Fruit fly (Drosophila melanogaster) whole organism, embryonic: ENCODE data around the gene cu.

Experiments used
- Bdp1 ChIP-seq: fragments of 200-800 bp; sonication (Bioruptor generic); optimal IDR thresholded peaks from 3 replicates; lab custom pipeline; 2016; ENCODE audit warnings: missing biosample characterization, missing genetic modification characterization
- CG10366 ChIP-seq: fragments of 200-800 bp; sonication (Bioruptor generic); IDR thresholded peaks from 2 replicates; pipeline ENCODE4 v1.3.6; 2022; ENCODE audit warnings: missing biosample characterization, missing genetic modification characterization
- CG11560 ChIP-seq: fragments of 200-800 bp; sonication (Bioruptor generic); IDR thresholded peaks from 3 replicates; pipeline ENCODE4 v1.3.6; 2022; ENCODE audit warnings: missing biosample characterization, missing genetic modification characterization
- CG11723 ChIP-seq: fragments of 200-800 bp; sonication (Bioruptor generic); optimal IDR thresholded peaks from 2 replicates; lab custom pipeline; 2017; ENCODE audit warnings: missing biosample characterization, mild to moderate bottlenecking, missing genetic modification characterization
- CG12391 ChIP-seq: fragments of 200-800 bp; sonication (Bioruptor generic); optimal IDR thresholded peaks from 3 replicates; lab custom pipeline; 2018; ENCODE audit warnings: missing biosample characterization, mild to moderate bottlenecking, missing genetic modification characterization, moderate library complexity
- CG12744 ChIP-seq: fragments of 200-800 bp; sonication (Bioruptor generic); optimal IDR thresholded peaks from 2 replicates; lab custom pipeline; 2016; ENCODE audit warnings: missing biosample characterization, missing genetic modification characterization
- CG13775 ChIP-seq: fragments of 200-800 bp; sonication (Bioruptor generic); optimal IDR thresholded peaks from 3 replicates; lab custom pipeline; 2017; ENCODE audit warnings: missing biosample characterization, mild to moderate bottlenecking, missing genetic modification characterization
- CG1603 ChIP-seq: fragments of 200-800 bp; sonication (Bioruptor generic); optimal IDR thresholded peaks from 2 replicates; lab custom pipeline; 2019; ENCODE audit warnings: missing biosample characterization, mild to moderate bottlenecking, missing genetic modification characterization, moderate library complexity
- CG17385 ChIP-seq: fragments of 200-800 bp; sonication (Bioruptor generic); optimal IDR thresholded peaks from 3 replicates; lab custom pipeline; 2018; ENCODE audit warnings: missing biosample characterization, mild to moderate bottlenecking, missing genetic modification characterization
- CG18764 ChIP-seq: fragments of 200-800 bp; sonication (Bioruptor generic); optimal IDR thresholded peaks from 3 replicates; lab custom pipeline; 2016; ENCODE audit warnings: missing biosample characterization, missing genetic modification characterization
- CG2116 ChIP-seq: fragments of 200-800 bp; sonication (Bioruptor generic); optimal IDR thresholded peaks from 3 replicates; lab custom pipeline; 2018; ENCODE audit warnings: missing biosample characterization, mild to moderate bottlenecking, missing genetic modification characterization
- CG2199 ChIP-seq: fragments of 200-800 bp; sonication (Bioruptor generic); IDR thresholded peaks from 3 replicates; pipeline ENCODE4 v1.3.6; 2022; ENCODE audit warnings: missing biosample characterization, missing genetic modification characterization
- CG32532 ChIP-seq: fragments of 200-800 bp; sonication (Bioruptor generic); IDR thresholded peaks from 2 replicates; pipeline ENCODE4 v1.3.6; 2022; ENCODE audit warnings: missing biosample characterization, missing genetic modification characterization
- CG34376 ChIP-seq: fragments of 200-800 bp; sonication (Bioruptor generic); optimal IDR thresholded peaks from 2 replicates; lab custom pipeline; 2018; ENCODE audit warnings: missing biosample characterization, mild to moderate bottlenecking, missing genetic modification characterization
- CG34422 ChIP-seq: fragments of 200-800 bp; sonication (Bioruptor generic); IDR thresholded peaks from 3 replicates; pipeline ENCODE4 v1.3.6; 2022; ENCODE audit warnings: missing biosample characterization, missing genetic modification characterization
- CG4328 ChIP-seq: fragments of 200-800 bp; sonication (Bioruptor generic); optimal IDR thresholded peaks from 3 replicates; lab custom pipeline; 2017; ENCODE audit warnings: missing biosample characterization, missing genetic modification reagents, missing genetic modification characterization
- CG4617 ChIP-seq: fragments of 200-800 bp; sonication (Bioruptor generic); optimal IDR thresholded peaks from 3 replicates; lab custom pipeline; 2016; ENCODE audit warnings: missing biosample characterization, missing genetic modification characterization, borderline replicate concordance
- CG4854 ChIP-seq: fragments of 200-800 bp; sonication (Bioruptor generic); optimal IDR thresholded peaks from 2 replicates; lab custom pipeline; 2016; ENCODE audit warnings: missing biosample characterization, missing genetic modification characterization, inconsistent platforms
- CG6689 ChIP-seq: fragments of 200-800 bp; sonication (Bioruptor generic); IDR thresholded peaks from 2 replicates; pipeline ENCODE4 v1.3.6; 2022; ENCODE audit warnings: missing biosample characterization, missing genetic modification characterization
- CG7987 ChIP-seq: fragments of 200-800 bp; sonication (Bioruptor generic); optimal IDR thresholded peaks from 2 replicates; lab custom pipeline; 2018; ENCODE audit warnings: missing biosample characterization, mild to moderate bottlenecking, missing genetic modification characterization, moderate library complexity
- CG8388 ChIP-seq: fragments of 200-800 bp; sonication (Bioruptor generic); optimal IDR thresholded peaks from 2 replicates; lab custom pipeline; 2019; ENCODE audit warnings: missing biosample characterization, mild to moderate bottlenecking, missing genetic modification characterization, moderate library complexity
- CG8924 ChIP-seq: fragments of 200-800 bp; optimal IDR thresholded peaks from 3 replicates; lab custom pipeline; 2019; ENCODE audit warnings: missing biosample characterization, mild to moderate bottlenecking, missing genetic modification characterization, moderate library complexity
- CG9727 ChIP-seq: fragments of 200-800 bp; sonication (Bioruptor generic); optimal IDR thresholded peaks from 3 replicates; lab custom pipeline; 2017; ENCODE audit warnings: missing biosample characterization, mild to moderate bottlenecking, missing genetic modification characterization
- Dbx ChIP-seq: fragments of 200-800 bp; sonication (Bioruptor generic); IDR thresholded peaks from 3 replicates; pipeline ENCODE4 v1.3.6; 2022; ENCODE audit warnings: missing biosample characterization, missing genetic modification characterization
- Ets65A ChIP-seq: fragments of 200-800 bp; sonication (Bioruptor generic); peaks from one replicate; lab custom pipeline; 2016; ENCODE audit warnings: missing biosample characterization, missing genetic modification characterization
- Hr39 ChIP-seq: fragments of >200 bp; optimal IDR thresholded peaks from 2 replicates; lab custom pipeline; 2017
- MTF-1 ChIP-seq: fragments of 200-800 bp; sonication (Bioruptor generic); optimal IDR thresholded peaks from 2 replicates; lab custom pipeline; 2018; ENCODE audit warnings: missing biosample characterization, mild to moderate bottlenecking, missing genetic modification characterization, borderline replicate concordance
- Mes4 ChIP-seq: fragments of 200-800 bp; sonication (Bioruptor generic); optimal IDR thresholded peaks from 2 replicates; lab custom pipeline; 2016; ENCODE audit warnings: missing biosample characterization, missing genetic modification characterization
- Rfx ChIP-seq: fragments of 200-800 bp; sonication (Bioruptor generic); IDR thresholded peaks from 2 replicates; pipeline ENCODE4 v1.3.6; 2022; ENCODE audit warnings: missing biosample characterization, missing genetic modification characterization
- Sin3A ChIP-seq: fragments of >200 bp; optimal IDR thresholded peaks from 2 replicates; lab custom pipeline; 2018
- Sry-β ChIP-seq: fragments of 200-800 bp; sonication (Bioruptor generic); optimal IDR thresholded peaks from 2 replicates; lab custom pipeline; 2018; ENCODE audit warnings: missing biosample characterization, mild to moderate bottlenecking, missing genetic modification characterization, moderate library complexity
- Taf1 ChIP-seq: fragments of 200-800 bp; sonication (Bioruptor generic); IDR thresholded peaks from 2 replicates; pipeline ENCODE4 v1.3.6; 2022; ENCODE audit warnings: missing biosample characterization, missing genetic modification characterization
- YL-1 ChIP-seq: fragments of 200-800 bp; sonication (Bioruptor generic); optimal IDR thresholded peaks from 3 replicates; lab custom pipeline; 2017; ENCODE audit warnings: missing biosample characterization, mild to moderate bottlenecking, missing genetic modification characterization
- ase ChIP-seq: fragments of 200-800 bp; sonication (Bioruptor generic); IDR thresholded peaks from 3 replicates; pipeline ENCODE4 v1.3.6; 2022; ENCODE audit warnings: missing biosample characterization, missing genetic modification characterization
- caup ChIP-seq: fragments of 200-800 bp; sonication (Bioruptor generic); optimal IDR thresholded peaks from 3 replicates; lab custom pipeline; 2017; ENCODE audit warnings: missing biosample characterization, mild to moderate bottlenecking, missing genetic modification characterization, moderate library complexity; ENCODE audit not compliant: severe bottlenecking
- corto ChIP-seq: fragments of 200-800 bp; sonication (Bioruptor generic); optimal IDR thresholded peaks from 2 replicates; lab custom pipeline; 2016; ENCODE audit warnings: missing biosample characterization, mild to moderate bottlenecking, missing genetic modification characterization, moderate library complexity
- crp ChIP-seq, 2 experiments: fragments of 200-800 bp; sonication (Bioruptor generic); optimal IDR thresholded peaks; 2 replicates in 1 of 2; 3 replicates in 1 of 2; lab custom pipeline; 2017; ENCODE audit warnings: missing biosample characterization in 2 of 2, missing genetic modification characterization in 2 of 2, mild to moderate bottlenecking in 1 of 2, moderate library complexity in 1 of 2
- dimm ChIP-seq: fragments of 200-800 bp; sonication (Bioruptor generic); IDR thresholded peaks from 2 replicates; pipeline ENCODE4 v1.3.6; 2022; ENCODE audit warnings: missing biosample characterization, missing genetic modification characterization
- dysf ChIP-seq: fragments of 200-800 bp; sonication (Bioruptor generic); IDR thresholded peaks from 3 replicates; pipeline ENCODE4 v1.3.6; 2022; ENCODE audit warnings: missing biosample characterization, missing genetic modification characterization
- grau ChIP-seq: fragments of 200-800 bp; optimal IDR thresholded peaks from 3 replicates; lab custom pipeline; 2019; ENCODE audit warnings: missing biosample characterization, mild to moderate bottlenecking, missing genetic modification characterization, moderate library complexity
- ken ChIP-seq: fragments of 200-800 bp; sonication (Bioruptor generic); IDR thresholded peaks from 3 replicates; pipeline ENCODE4 v1.3.6; 2022; ENCODE audit warnings: missing biosample characterization, missing genetic modification characterization
- nerfin-2 ChIP-seq: fragments of 200-800 bp; sonication (Bioruptor generic); IDR thresholded peaks from 2 replicates; pipeline ENCODE4 v1.3.6; 2022; ENCODE audit warnings: missing biosample characterization, missing genetic modification characterization; ENCODE audit not compliant: partially characterized antibody
- peb ChIP-seq: fragments of 200-800 bp; sonication (Bioruptor generic); IDR thresholded peaks from 2 replicates; pipeline ENCODE4 v1.3.6; 2022; ENCODE audit warnings: missing biosample characterization, missing genetic modification characterization
- pfk ChIP-seq: fragments of 200-800 bp; sonication (Bioruptor generic); optimal IDR thresholded peaks from 2 replicates; lab custom pipeline; 2018; ENCODE audit warnings: missing biosample characterization, mild to moderate bottlenecking, missing genetic modification characterization, moderate library complexity
- phol ChIP-seq: fragments of 200-800 bp; sonication (Bioruptor generic); optimal IDR thresholded peaks from 3 replicates; lab custom pipeline; 2018; ENCODE audit warnings: missing biosample characterization, mild to moderate bottlenecking, missing genetic modification characterization, moderate library complexity
- psq ChIP-seq: fragments of 200-800 bp; sonication (Bioruptor generic); optimal IDR thresholded peaks from 2 replicates; lab custom pipeline; 2017; ENCODE audit warnings: missing biosample characterization, missing genetic modification characterization
- scrt ChIP-seq: fragments of 200-800 bp; sonication (Bioruptor generic); optimal IDR thresholded peaks from 2 replicates; lab custom pipeline; 2018; ENCODE audit warnings: missing biosample characterization, mild to moderate bottlenecking, missing genetic modification characterization, moderate library complexity
- ssp ChIP-seq: fragments of 200-800 bp; sonication (Bioruptor generic); IDR thresholded peaks from 2 replicates; pipeline ENCODE4 v1.3.6; 2022; ENCODE audit warnings: missing biosample characterization, missing genetic modification characterization
- stwl ChIP-seq: fragments of 200-800 bp; sonication (Bioruptor generic); optimal IDR thresholded peaks from 3 replicates; lab custom pipeline; 2018; ENCODE audit warnings: missing biosample characterization, mild to moderate bottlenecking, missing genetic modification characterization, moderate library complexity
- vvl ChIP-seq: fragments of 200-800 bp; sonication (Bioruptor generic); IDR thresholded peaks from 2 replicates; pipeline ENCODE4 v1.3.6; 2022; ENCODE audit warnings: missing biosample characterization, missing genetic modification characterization
- wor ChIP-seq: fragments of 200-800 bp; sonication (Bioruptor generic); IDR thresholded peaks from 2 replicates; pipeline ENCODE4 v1.3.6; 2022; ENCODE audit warnings: missing biosample characterization, missing genetic modification characterization
- zf30C ChIP-seq: fragments of 200-800 bp; sonication (Bioruptor generic); optimal IDR thresholded peaks from 3 replicates; lab custom pipeline; 2018; ENCODE audit warnings: missing biosample characterization, mild to moderate bottlenecking, missing genetic modification characterization

Gene cu

DNA sequence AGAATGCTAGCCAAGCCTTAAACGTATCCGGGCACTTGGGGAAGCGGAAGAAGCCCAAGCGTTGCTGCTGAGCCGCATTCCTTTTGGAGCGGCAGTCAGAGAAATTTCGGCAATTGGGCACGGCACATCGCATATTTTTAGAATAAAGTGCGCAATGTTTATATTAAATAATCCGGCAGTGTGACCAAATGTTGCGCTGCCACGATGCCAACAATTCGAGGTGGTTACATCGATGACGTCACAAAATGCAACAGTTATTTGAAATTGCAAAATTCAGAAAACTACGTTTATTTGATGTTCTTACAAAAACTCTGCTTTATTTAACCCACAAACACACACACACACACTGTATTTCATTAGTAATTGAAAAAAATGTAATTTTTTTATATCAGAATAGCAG lies 22.5 kb downstream of the cu start, which contains the start of gene CG6689:
Gene CG6689, minus strand, starts transcription at position 182 of the 400 bp plus-strand sequence.
- TF ChIP-seq MTF-1 (GFP tag; lab: Kevin White, UChicago) (peak; percentile 5), YL-1 (GFP tag; lab: Kevin White, UChicago) (peak; percentile 59), Mes4 (no peak), caup (GFP tag; lab: Kevin White, UChicago) (no peak), CG2199 (GFP tag; lab: Robert Waterston, UW) (no peak), phol (tag; lab: Kevin White, UChicago) (peak; percentile 28), CG4328 (GFP tag; lab: Kevin White, UChicago) (no peak), CG34376 (GFP tag; lab: Kevin White, UChicago) (peak; percentile 49), Sin3A (lab: Kevin White, UChicago) (peak; percentile 42), ssp (GFP tag; lab: Robert Waterston, UW) (peak; percentile 79), CG4617 (GFP tag; lab: Kevin White, UChicago) (peak; percentile 82), nerfin-2 (GFP tag; lab: Robert Waterston, UW) (no peak), CG8924 (tag; lab: Kevin White, UChicago) (peak; percentile 21), CG34422 (GFP tag; lab: Robert Waterston, UW) (peak; percentile 41; the same call in 1 of the 3 replicates), scrt (GFP tag; lab: Kevin White, UChicago) (peak; percentile 21), CG6689 (GFP tag; lab: Robert Waterston, UW) (peak; percentile 100), corto (no peak), CG11723 (GFP tag; lab: Kevin White, UChicago) (no peak), zf30C (no peak), Taf1 (GFP tag; lab: Robert Waterston, UW) (no peak), CG2116 (GFP tag; lab: Kevin White, UChicago) (peak; percentile 80), CG7987 (GFP tag; lab: Kevin White, UChicago) (peak; percentile 31), CG18764 (no peak), crp (GFP tag; optimal IDR thresholded peaks at IDR 0.05; lab: Kevin White, UChicago) (no peak), CG4854 (peak; percentile 1), wor (GFP tag; lab: Robert Waterston, UW) (no peak), grau (peak; percentile 25), CG13775 (GFP tag; lab: Kevin White, UChicago) (peak; percentile 26), Sry-β (GFP tag; lab: Kevin White, UChicago) (no peak), psq (GFP tag; lab: Kevin White, UChicago) (no peak), CG9727 (no peak), ken (GFP tag; lab: Robert Waterston, UW) (no peak), CG11560 (tag; lab: Robert Waterston, UW) (no peak), CG8388 (GFP tag; lab: Kevin White, UChicago) (peak; percentile 24), CG10366 (no peak), pfk (GFP tag; lab: Kevin White, UChicago) (no peak), Ets65A (GFP tag; lab: Kevin White, UChicago) (no peak), Bdp1 (GFP tag; lab: Kevin White, UChicago) (no peak), CG12391 (tag; lab: Kevin White, UChicago) (peak; percentile 33), stwl (tag; lab: Kevin White, UChicago) (peak; percentile 40), dimm (GFP tag; lab: Robert Waterston, UW) (no peak), peb (GFP tag; lab: Robert Waterston, UW) (no peak), Dbx (GFP tag; lab: Robert Waterston, UW) (0 out of 3 replicates have a peak, but pooled peaks have one; percentile 18), dysf (no peak), ase (GFP tag; lab: Robert Waterston, UW) (no peak), CG1603 (tag; lab: Kevin White, UChicago) (peak; percentile 51), Hr39 (lab: Kevin White, UChicago) (no peak), vvl (GFP tag; lab: Robert Waterston, UW) (peak; percentile 78), CG32532 (GFP tag; lab: Robert Waterston, UW) (no peak), CG12744 (GFP tag; lab: Kevin White, UChicago) (no peak), Rfx (GFP tag; lab: Robert Waterston, UW) (0 out of 2 replicates have a peak, but pooled peaks have one; percentile 24), CG17385 (GFP tag; lab: Kevin White, UChicago) (no peak)
